Fruit fly (Drosophila melanogaster) whole organism: ENCODE data around the gene CG3191.

Experiments
- psq ChIP-seq: fragments of >200 bp; optimal IDR thresholded peaks from 2 replicates; lab custom pipeline; 2017
- usp ChIP-seq: fragments of >200 bp; optimal IDR thresholded peaks from 2 replicates; lab custom pipeline; 2017; ENCODE audit warnings: missing biosample characterization, missing genetic modification characterization, mixed read lengths

dm6 chrX:2294474-2295434 is 43.0 kb upstream of the CG3191 start:
- TF ChIP-seq usp (GFP tag; lab: Kevin White, UChicago): no peak
- no peak for TF ChIP-seq psq
